Worm (Caenorhabditis elegans) whole organism, L4 larva: ENCODE results near the gene spop-1.

ENCODE experiments used
- aha-1 ChIP-seq: fragments of 150-350 bp; peaks from one replicate; lab custom pipeline; 2014; ENCODE audit warnings: missing biosample characterization, missing genetic modification characterization
- ceh-20 ChIP-seq: fragments of 200-800 bp; sonication (Bioruptor generic); IDR thresholded peaks from 2 replicates; pipeline ENCODE4 v1.3.6; 2022; ENCODE audit warnings: missing genetic modification reagents, missing genetic modification characterization, missing compliant biosample characterization
- hif-1 ChIP-seq, 2 experiments: sonication (generic microtip); optimal IDR thresholded peaks; 2 replicates each; lab custom pipeline; 2016 to 2017; ENCODE audit warnings: missing compliant biosample characterization in 2 of 2, missing genetic modification characterization in 2 of 2, missing genetic modification reagents in 2 of 2, missing genotype in 2 of 2, mild to moderate bottlenecking in 1 of 2
- lin-13 ChIP-seq: fragments of 150-350 bp; optimal IDR thresholded peaks from 2 replicates; lab custom pipeline; 2014; ENCODE audit warnings: missing biosample characterization, missing genetic modification reagents, missing genetic modification characterization
- nhr-10 ChIP-seq: fragments of 150-350 bp; optimal IDR thresholded peaks from 2 replicates; lab custom pipeline; 2014; ENCODE audit warnings: missing biosample characterization, missing genetic modification characterization

ce11 chrIII:10094538-10094937, 3.3 kb downstream of the spop-1 start:
- TF ChIP-seq hif-1 (tag; optimal IDR thresholded peaks at IDR 0.05; lab: Kevin White, UChicago) (peak in 1 of 2 experiments; percentile 9), ceh-20 (GFP tag; lab: Robert Waterston, UW) (no peak), nhr-10 (tag; lab: Kevin White, UChicago) (no peak), lin-13 (no peak), aha-1 (tag; lab: Kevin White, UChicago) (no peak)
